Worm (Caenorhabditis elegans) whole organism, young adult: ENCODE data around the gene lelo-1.

Experiments used
- C06A6.2 ChIP-seq: fragments of 200-800 bp; sonication (Bioruptor generic); conservative IDR thresholded peaks from 2 replicates; pipeline ENCODE4 v1.3.6; 2022; ENCODE audit warnings: missing genetic modification characterization, missing compliant biosample characterization
- D2030.7 ChIP-seq: fragments of 200-800 bp; sonication (Bioruptor generic); IDR thresholded peaks from 2 replicates; pipeline ENCODE4 v1.3.6; 2022; ENCODE audit warnings: missing genetic modification reagents, missing genetic modification characterization, missing compliant biosample characterization
- F23B12.7 ChIP-seq: sonication (generic microtip); optimal IDR thresholded peaks from 2 replicates; lab custom pipeline; 2017; ENCODE audit warnings: missing genetic modification characterization, mild to moderate bottlenecking, missing compliant biosample characterization, antibody characterized with exemption, moderate library complexity; ENCODE audit not compliant: insufficient read depth
- F33H1.4 ChIP-seq: fragments of 200-800 bp; sonication (Bioruptor generic); IDR thresholded peaks from 2 replicates; pipeline ENCODE4 v1.3.6; 2022; ENCODE audit warnings: missing genetic modification reagents, missing genetic modification characterization, missing compliant biosample characterization
- F57A8.1 ChIP-seq: fragments of 200-800 bp; sonication (Bioruptor generic); optimal IDR thresholded peaks from 2 replicates; lab custom pipeline; 2018; ENCODE audit warnings: mild to moderate bottlenecking, missing genetic modification characterization, moderate library complexity, missing compliant biosample characterization
- Y53G8AR.9 ChIP-seq: fragments of 200-800 bp; sonication (Bioruptor generic); conservative IDR thresholded peaks from 2 replicates; pipeline ENCODE4 v1.3.6; 2022; ENCODE audit warnings: missing genetic modification reagents, missing genetic modification characterization, missing compliant biosample characterization
- Y79H2A.3 ChIP-seq: fragments of 200-800 bp; sonication (Bioruptor generic); conservative IDR thresholded peaks from 2 replicates; pipeline ENCODE4 v1.3.6; 2022; ENCODE audit warnings: missing genetic modification reagents, missing genetic modification characterization, missing compliant biosample characterization
- akir-1 ChIP-seq: fragments of 200-800 bp; sonication (Bioruptor generic); optimal IDR thresholded peaks from 2 replicates; lab custom pipeline; 2018; ENCODE audit warnings: mild to moderate bottlenecking, missing genetic modification characterization, moderate library complexity, missing compliant biosample characterization
- aptf-3 ChIP-seq: fragments of 200-800 bp; sonication (Bioruptor generic); IDR thresholded peaks from 2 replicates; pipeline ENCODE4 v1.3.6; 2022; ENCODE audit warnings: missing genetic modification characterization, missing compliant biosample characterization
- ceh-91 ChIP-seq: fragments of 200-800 bp; sonication (Bioruptor generic); IDR thresholded peaks from 2 replicates; pipeline ENCODE4 v1.3.6; 2022; ENCODE audit warnings: missing genetic modification reagents, missing genetic modification characterization, missing compliant biosample characterization
- dox-1 ChIP-seq: fragments of 200-800 bp; sonication (Bioruptor generic); IDR thresholded peaks from 2 replicates; pipeline ENCODE4 v1.3.6; 2022; ENCODE audit warnings: missing genetic modification reagents, missing genetic modification characterization, missing compliant biosample characterization
- dpl-1 ChIP-seq: fragments of 150-350 bp; optimal IDR thresholded peaks from 2 replicates; lab custom pipeline; 2014; ENCODE audit warnings: missing biosample characterization, missing genetic modification reagents, missing genetic modification characterization
- efl-1 ChIP-seq: fragments of 150-350 bp; optimal IDR thresholded peaks from 2 replicates; lab custom pipeline; 2014; ENCODE audit warnings: missing biosample characterization, missing genetic modification reagents, missing genetic modification characterization
- hlh-26 ChIP-seq: fragments of 200-800 bp; sonication (Bioruptor generic); conservative IDR thresholded peaks from 2 replicates; pipeline ENCODE4 v1.3.6; 2022; ENCODE audit warnings: missing genetic modification reagents, missing genetic modification characterization, missing compliant biosample characterization
- lin-54 ChIP-seq: fragments of 200-800 bp; sonication (Bioruptor generic); optimal IDR thresholded peaks from 2 replicates; lab custom pipeline; 2018; ENCODE audit warnings: mild to moderate bottlenecking, missing genetic modification characterization, missing compliant biosample characterization
- lsl-1 ChIP-seq: fragments of 200-800 bp; sonication (Bioruptor generic); optimal IDR thresholded peaks from 2 replicates; lab custom pipeline; 2018; ENCODE audit warnings: mild to moderate bottlenecking, missing genetic modification characterization, moderate library complexity, missing compliant biosample characterization
- lsy-27 ChIP-seq: sonication (generic microtip); optimal IDR thresholded peaks from 2 replicates; lab custom pipeline; 2017; ENCODE audit warnings: missing genetic modification characterization, mild to moderate bottlenecking, missing compliant biosample characterization, antibody characterized with exemption, missing genotype, borderline replicate concordance; ENCODE audit not compliant: insufficient read depth
- madf-3 ChIP-seq: fragments of 200-800 bp; sonication (Bioruptor generic); IDR thresholded peaks from 2 replicates; pipeline ENCODE4 v1.3.6; 2022; ENCODE audit warnings: missing genetic modification reagents, missing genetic modification characterization, missing compliant biosample characterization
- madf-6 ChIP-seq: fragments of 200-800 bp; sonication (Bioruptor generic); IDR thresholded peaks from 2 replicates; pipeline ENCODE4 v1.3.6; 2022; ENCODE audit warnings: missing genetic modification reagents, missing genetic modification characterization, missing compliant biosample characterization
- madf-8 ChIP-seq: fragments of 200-800 bp; sonication (Bioruptor generic); conservative IDR thresholded peaks from 2 replicates; pipeline ENCODE4 v1.3.6; 2022; ENCODE audit warnings: missing genetic modification reagents, missing genetic modification characterization, missing compliant biosample characterization
- mes-4 ChIP-seq: sonication (generic microtip); optimal IDR thresholded peaks from 2 replicates; lab custom pipeline; 2016; ENCODE audit warnings: missing genotype, missing genetic modification characterization, missing compliant biosample characterization
- pbrm-1 ChIP-seq: fragments of 200-800 bp; sonication (Bioruptor generic); IDR thresholded peaks from 2 replicates; pipeline ENCODE4 v1.3.6; 2022; ENCODE audit warnings: missing genetic modification reagents, missing genetic modification characterization, missing compliant biosample characterization
- sdz-38 ChIP-seq: sonication (generic microtip); optimal IDR thresholded peaks from 2 replicates; lab custom pipeline; 2016; ENCODE audit warnings: missing genotype, missing genetic modification characterization, missing compliant biosample characterization
- sea-2 ChIP-seq: fragments of 200-800 bp; sonication (Bioruptor generic); IDR thresholded peaks from 2 replicates; pipeline ENCODE4 v1.3.6; 2022; ENCODE audit warnings: missing genetic modification characterization, missing compliant biosample characterization
- snpc-3.4 ChIP-seq: sonication (generic microtip); optimal IDR thresholded peaks from 2 replicates; lab custom pipeline; 2017; ENCODE audit warnings: missing genetic modification characterization, mild to moderate bottlenecking, missing compliant biosample characterization, antibody characterized with exemption, moderate library complexity, missing genotype, missing genetic modification reagents
- tbp1 ChIP-seq: fragments of 200-800 bp; sonication (Bioruptor generic); optimal IDR thresholded peaks from 2 replicates; lab custom pipeline; 2018; ENCODE audit warnings: mild to moderate bottlenecking, missing genetic modification characterization, missing compliant biosample characterization
- unc-130 ChIP-seq: sonication (generic microtip); optimal IDR thresholded peaks from 2 replicates; lab custom pipeline; 2016; ENCODE audit warnings: missing genetic modification reagents, missing genetic modification characterization, missing compliant biosample characterization
- unc-62 ChIP-seq: fragments of 150-350 bp; optimal IDR thresholded peaks from 2 replicates; lab custom pipeline; 2014; ENCODE audit warnings: missing biosample characterization, missing genetic modification reagents, missing genetic modification characterization
- xnd-1 ChIP-seq: sonication (generic microtip); optimal IDR thresholded peaks from 2 replicates; lab custom pipeline; 2016; ENCODE audit warnings: missing genotype, missing genetic modification reagents, missing genetic modification characterization, missing compliant biosample characterization
- ztf-22 ChIP-seq: fragments of 200-800 bp; sonication (Bioruptor generic); optimal IDR thresholded peaks from 2 replicates; lab custom pipeline; 2018; ENCODE audit warnings: mild to moderate bottlenecking, missing genetic modification characterization, moderate library complexity, missing compliant biosample characterization
- ztf-26 ChIP-seq: sonication (generic microtip); optimal IDR thresholded peaks from 2 replicates; lab custom pipeline; 2017; ENCODE audit warnings: missing genetic modification characterization, missing compliant biosample characterization

The lelo-1 gene

ce11 chrII:6246054-6246453 is at the start of gene lelo-1:
TSS of gene lelo-1 (plus strand) at chrII:6246354.
- TF ChIP-seq sdz-38 (tag; lab: Kevin White, UChicago), result no peak

- TF ChIP-seq ceh-91 (GFP tag; lab: Robert Waterston, UW) (no peak), Y79H2A.3 (GFP tag; lab: Robert Waterston, UW) (no peak), aptf-3 (GFP tag; lab: Robert Waterston, UW) (no peak), F23B12.7 (tag; lab: Kevin White, UChicago) (peak; percentile 92), snpc-3.4 (tag; lab: Kevin White, UChicago) (peak; percentile 20), akir-1 (GFP tag; lab: Kevin White, UChicago) (no peak), ztf-22 (GFP tag; lab: Kevin White, UChicago) (no peak), pbrm-1 (GFP tag; lab: Robert Waterston, UW) (peak; percentile 37; the same call in 1 of the 2 replicates), D2030.7 (GFP tag; lab: Robert Waterston, UW) (peak; percentile 23; the same call in 1 of the 2 replicates), hlh-26 (GFP tag; lab: Robert Waterston, UW) (no peak), unc-62 (GFP tag; lab: Kevin White, UChicago) (no peak), lsl-1 (GFP tag; lab: Kevin White, UChicago) (peak; percentile 60), F57A8.1 (GFP tag; lab: Kevin White, UChicago) (no peak), lsy-27 (tag; lab: Kevin White, UChicago) (peak; percentile 7), madf-8 (no peak), F33H1.4 (GFP tag; lab: Robert Waterston, UW) (no peak), tbp1 (GFP tag; lab: Kevin White, UChicago) (peak; percentile 24), Y53G8AR.9 (no peak)
- TF ChIP-seq, all 124 proteins: peak for 7
Measured at ce11 chrII:6196875-6197274, 49.3 kb upstream of the lelo-1 start, which contains the start of the genes rbmx-2 and C30B5.2. TSS of gene rbmx-2 (minus strand) at chrII:6196948. TSS of gene C30B5.2 (plus strand) at chrII:6197180.

- TF ChIP-seq unc-130 (GFP tag; lab: Kevin White, UChicago) (peak; percentile 2), F33H1.4 (GFP tag; lab: Robert Waterston, UW) (peak; percentile 86), ceh-91 (GFP tag; lab: Robert Waterston, UW) (peak; percentile 40; the same call in 1 of the 2 replicates), madf-8 (peak; percentile 71), lsl-1 (GFP tag; lab: Kevin White, UChicago) (peak; percentile 86), D2030.7 (GFP tag; lab: Robert Waterston, UW) (peak; percentile 53), madf-3 (0 out of 2 replicates have a peak, but pooled peaks have one; percentile 33), F23B12.7 (tag; lab: Kevin White, UChicago) (peak; percentile 54), F57A8.1 (GFP tag; lab: Kevin White, UChicago) (no peak), xnd-1 (peak; percentile 68), ztf-26 (no peak), C06A6.2 (GFP tag; lab: Robert Waterston, UW) (no peak), madf-6 (GFP tag; lab: Robert Waterston, UW) (peak; percentile 89), dpl-1 (GFP tag; lab: Kevin White, UChicago) (peak; percentile 62), dox-1 (GFP tag; lab: Robert Waterston, UW) (no peak), efl-1 (GFP tag; lab: Kevin White, UChicago) (peak; percentile 89), lin-54 (peak; percentile 54)
- TF ChIP-seq, all 124 proteins: peak for 13
Measured at ce11 chrII:6198468-6198867, 47.7 kb upstream of the lelo-1 start, which contains the start of gene szy-4. TSS of gene szy-4 (plus strand) at chrII:6198696.

- TF ChIP-seq madf-3 (0 out of 2 replicates have a peak, but pooled peaks have one; percentile 56), sea-2 (no peak), mes-4 (tag; lab: Kevin White, UChicago) (no peak)
Measured at ce11 chrII:6199010-6199409, 47.1 kb upstream of the lelo-1 start.
